Fruit fly (Drosophila melanogaster) whole organism, wandering third instar larva: ENCODE measurements around the gene ND-15.

Experiments
- Abd-B ChIP-seq: fragments of >200 bp; optimal IDR thresholded peaks from 2 replicates; lab custom pipeline; 2017; ENCODE audit warnings: missing biosample characterization, missing genetic modification characterization
- CG32264 ChIP-seq: fragments of 200-800 bp; sonication (Bioruptor generic); optimal IDR thresholded peaks from 2 replicates; lab custom pipeline; 2016; ENCODE audit warnings: missing biosample characterization, missing genetic modification characterization
- CG9705 ChIP-seq: fragments of 200-800 bp; sonication (Bioruptor generic); optimal IDR thresholded peaks from 2 replicates; lab custom pipeline; 2018; ENCODE audit warnings: missing biosample characterization, mild to moderate bottlenecking, missing genetic modification characterization
- CrebA ChIP-seq: fragments of 200-800 bp; sonication (Bioruptor generic); optimal IDR thresholded peaks from 2 replicates; lab custom pipeline; 2016; ENCODE audit warnings: missing biosample characterization, mild to moderate bottlenecking, missing genetic modification characterization, borderline replicate concordance
- Dfd ChIP-seq: fragments of >200 bp; optimal IDR thresholded peaks from 2 replicates; lab custom pipeline; 2017; ENCODE audit warnings: missing biosample characterization, missing genetic modification characterization
- Dif ChIP-seq: fragments of 200-275, 200-300 bp; sonication (Bioruptor generic); optimal IDR thresholded peaks from 2 replicates; lab custom pipeline; 2018; ENCODE audit warnings: missing biosample characterization, missing genetic modification characterization; ENCODE audit not compliant: partially characterized antibody
- HLH106 ChIP-seq: fragments of 200-800 bp; optimal IDR thresholded peaks from 3 replicates; lab custom pipeline; 2019; ENCODE audit warnings: missing biosample characterization, mild to moderate bottlenecking, missing genetic modification characterization, moderate library complexity
- Hnf4 ChIP-seq: fragments of 200-800 bp; sonication (Bioruptor generic); optimal IDR thresholded peaks from 2 replicates; lab custom pipeline; 2016; ENCODE audit warnings: missing biosample characterization, mild to moderate bottlenecking, missing genetic modification characterization
- Hr78 ChIP-seq: fragments of >200 bp; optimal IDR thresholded peaks from 2 replicates; lab custom pipeline; 2017; ENCODE audit warnings: missing biosample characterization, missing genetic modification characterization
- Hr83 ChIP-seq: fragments of 200-300 bp; sonication (Bioruptor generic); optimal IDR thresholded peaks from 2 replicates; lab custom pipeline; 2016; ENCODE audit warnings: missing biosample characterization, mild to moderate bottlenecking, missing genetic modification characterization, moderate library complexity; ENCODE audit not compliant: poor library complexity, severe bottlenecking
- Jra ChIP-seq: sonication (Bioruptor generic); optimal IDR thresholded peaks from 2 replicates; lab custom pipeline; 2016; ENCODE audit warnings: missing biosample characterization, missing genetic modification characterization
- Mio ChIP-seq: sonication (Bioruptor generic); optimal IDR thresholded peaks from 2 replicates; lab custom pipeline; 2016; ENCODE audit warnings: missing biosample characterization, missing genetic modification characterization
- Myc ChIP-seq: fragments of >200 bp; optimal IDR thresholded peaks from 2 replicates; lab custom pipeline; 2017
- N ChIP-seq: fragments of >200 bp; optimal IDR thresholded peaks from 2 replicates; lab custom pipeline; 2018; ENCODE audit warnings: missing biosample characterization, missing external identifiers, missing genetic modification characterization
- OdsH ChIP-seq: fragments of 200-800 bp; sonication (Bioruptor generic); optimal IDR thresholded peaks from 2 replicates; lab custom pipeline; 2016; ENCODE audit warnings: missing biosample characterization, mild to moderate bottlenecking, missing genetic modification characterization
- Rel ChIP-seq, 2 experiments: fragments of 200-800 bp; sonication (Bioruptor generic) in 1 of 2; optimal IDR thresholded peaks; 2 replicates in 1 of 2; 3 replicates in 1 of 2; lab custom pipeline; 2016 to 2019; ENCODE audit warnings: mild to moderate bottlenecking in 2 of 2, missing biosample characterization in 2 of 2, missing genetic modification characterization in 2 of 2, moderate library complexity in 1 of 2
- Sp1 ChIP-seq: fragments of 200-800 bp; sonication (Bioruptor generic); optimal IDR thresholded peaks from 3 replicates; lab custom pipeline; 2019; ENCODE audit warnings: missing biosample characterization, mild to moderate bottlenecking, missing genetic modification characterization, moderate library complexity
- Vsx2 ChIP-seq: fragments of 200-300, 225-300 bp; sonication (Bioruptor generic); optimal IDR thresholded peaks from 2 replicates; lab custom pipeline; 2018; ENCODE audit warnings: missing biosample characterization, missing genetic modification characterization; ENCODE audit not compliant: partially characterized antibody
- br ChIP-seq: fragments of 200-800 bp; sonication (Bioruptor generic); optimal IDR thresholded peaks from 2 replicates; lab custom pipeline; 2016; ENCODE audit warnings: missing biosample characterization, missing genetic modification characterization
- brk ChIP-seq: fragments of 200-800 bp; sonication (Bioruptor generic); optimal IDR thresholded peaks from 2 replicates; lab custom pipeline; 2016; ENCODE audit warnings: missing biosample characterization, mild to moderate bottlenecking, missing genetic modification characterization
- dl ChIP-seq, 2 experiments: fragments of 175-275, 200-275 bp in 1 of 2; fragments of 200-275 bp in 1 of 2; sonication (Bioruptor generic); optimal IDR thresholded peaks; lab custom pipeline; 2018; ENCODE audit warnings: mild to moderate bottlenecking in 2 of 2, missing biosample characterization in 2 of 2, missing genetic modification characterization in 2 of 2, moderate library complexity in 2 of 2; ENCODE audit not compliant: partially characterized antibody in 2 of 2, insufficient read depth in 1 of 2
- dmrt93B ChIP-seq: fragments of 200-800 bp; sonication (Bioruptor generic); optimal IDR thresholded peaks from 2 replicates; lab custom pipeline; 2018; ENCODE audit warnings: missing biosample characterization, mild to moderate bottlenecking, missing genetic modification characterization
- foxo ChIP-seq, 2 experiments: fragments of 200-800 bp; sonication (Bioruptor generic); optimal IDR thresholded peaks; 2 replicates in 1 of 2; 3 replicates in 1 of 2; lab custom pipeline; 2016 to 2017; ENCODE audit warnings: missing biosample characterization in 2 of 2, missing genetic modification characterization in 2 of 2
- fru ChIP-seq: fragments of 200-800 bp; sonication (Bioruptor generic); optimal IDR thresholded peaks from 3 replicates; lab custom pipeline; 2016; ENCODE audit warnings: missing biosample characterization, mild to moderate bottlenecking, missing genetic modification characterization
- h ChIP-seq: fragments of 200-800 bp; sonication (Bioruptor generic); optimal IDR thresholded peaks from 3 replicates; lab custom pipeline; 2016; ENCODE audit warnings: missing biosample characterization, mild to moderate bottlenecking, missing genetic modification characterization
- jim ChIP-seq: fragments of 175-275, 200-325 bp; sonication (Bioruptor generic); optimal IDR thresholded peaks from 2 replicates; lab custom pipeline; 2016; ENCODE audit warnings: missing biosample characterization, mild to moderate bottlenecking, missing genetic modification characterization
- lola ChIP-seq: fragments of >200 bp; optimal IDR thresholded peaks from 2 replicates; lab custom pipeline; 2017; ENCODE audit warnings: missing biosample characterization, missing genetic modification characterization
- pan ChIP-seq: fragments of >200 bp; optimal IDR thresholded peaks from 2 replicates; lab custom pipeline; 2017
- psq ChIP-seq: fragments of 200-800 bp; sonication (Bioruptor generic); optimal IDR thresholded peaks from 3 replicates; lab custom pipeline; 2017; ENCODE audit warnings: missing biosample characterization, mild to moderate bottlenecking, missing genetic modification characterization, moderate library complexity
- rgr ChIP-seq: fragments of 200-800 bp; sonication (Bioruptor generic); optimal IDR thresholded peaks from 3 replicates; lab custom pipeline; 2016; ENCODE audit warnings: missing biosample characterization, mild to moderate bottlenecking, missing genetic modification characterization
- sage ChIP-seq: fragments of 200-800 bp; sonication (Bioruptor generic); optimal IDR thresholded peaks from 2 replicates; lab custom pipeline; 2016; ENCODE audit warnings: missing biosample characterization, mild to moderate bottlenecking, missing genetic modification characterization
- sv ChIP-seq: fragments of 200-800 bp; sonication (Bioruptor generic); optimal IDR thresholded peaks from 3 replicates; lab custom pipeline; 2016; ENCODE audit warnings: missing biosample characterization, missing genetic modification characterization
- tai ChIP-seq: sonication (Bioruptor generic); optimal IDR thresholded peaks from 2 replicates; lab custom pipeline; 2016; ENCODE audit warnings: missing biosample characterization, missing genetic modification characterization
- usp ChIP-seq: fragments of >200 bp; optimal IDR thresholded peaks from 2 replicates; lab custom pipeline; 2017; ENCODE audit warnings: missing biosample characterization, missing genetic modification characterization

The ND-15 gene

DNA sequence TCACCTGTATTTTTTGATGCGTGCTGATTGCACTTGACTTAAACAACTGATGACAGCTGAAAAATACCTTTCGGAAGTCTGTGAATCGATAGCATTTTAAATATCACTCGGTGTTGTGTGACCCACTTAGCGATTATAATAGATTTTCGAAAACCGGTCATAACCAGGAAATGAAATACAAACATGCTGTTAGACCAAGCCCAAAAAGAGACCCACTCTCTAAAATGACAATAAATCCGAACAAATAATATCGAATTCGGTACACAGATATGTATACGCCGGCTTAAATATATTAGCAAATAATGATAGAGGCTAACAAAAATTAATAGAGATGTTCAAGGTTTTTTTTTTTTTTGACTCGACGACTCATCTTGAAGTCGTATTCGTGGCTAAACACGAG lies 61.2 kb downstream of the ND-15 start:
- TF ChIP-seq N (no peak), Abd-B (GFP tag; lab: Kevin White, UChicago) (no peak), lola (GFP tag; lab: Kevin White, UChicago) (no peak), br (no peak), CrebA (GFP tag; lab: Kevin White, UChicago) (no peak), rgr (GFP tag; lab: Kevin White, UChicago) (no peak), dl (GFP tag; optimal IDR thresholded peaks at IDR 0.05; lab: Kevin White, UChicago; ENCODE audit: insufficient read depth in 1 of 2, partially characterized antibody in 2 of 2) (no peak), OdsH (GFP tag; lab: Kevin White, UChicago) (no peak)

DNA sequence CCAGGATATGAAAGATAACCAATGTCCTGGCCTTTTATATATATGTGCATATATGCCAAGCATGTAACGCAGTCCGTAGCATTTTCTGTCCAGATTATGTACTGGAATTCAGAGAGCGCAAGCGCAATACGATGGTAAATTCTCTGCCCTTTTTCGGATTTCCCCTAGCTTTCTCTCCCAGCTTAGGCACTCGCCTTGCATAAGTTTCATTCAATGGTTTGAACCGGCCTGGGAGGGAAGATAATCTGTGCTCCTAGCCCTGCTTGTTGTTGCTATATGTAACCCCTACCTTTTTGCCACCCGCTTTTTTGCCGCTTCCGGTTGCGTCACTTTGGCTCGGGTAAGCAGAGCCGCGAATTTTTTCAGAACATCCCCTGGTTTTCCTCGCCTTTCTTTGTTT lies 64.6 kb downstream of the ND-15 start:
- no peak for TF ChIP-seq Hr78
- TF ChIP-seq, all 38 proteins: peak for 0

DNA sequence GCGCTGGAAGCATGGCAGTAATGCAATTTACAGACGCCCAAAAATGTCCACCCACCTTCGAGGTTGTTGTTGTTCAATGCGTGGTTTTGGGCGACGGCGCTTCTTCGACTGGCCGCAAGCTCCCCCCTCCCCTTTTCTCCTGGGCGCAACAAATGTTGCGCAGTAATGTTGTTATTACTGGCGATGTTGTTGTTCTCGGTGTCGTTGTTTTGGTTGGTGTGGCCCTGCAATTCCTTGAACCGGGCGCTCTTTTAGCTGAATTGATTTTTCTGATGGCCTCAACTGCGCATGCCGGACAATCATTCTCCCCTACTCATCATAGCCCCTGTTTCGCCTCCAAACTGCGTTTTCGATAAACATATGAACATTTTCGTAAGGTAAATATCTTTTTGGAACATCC lies 66.5 kb downstream of the ND-15 start:
- no peak for TF ChIP-seq lola (GFP tag; lab: Kevin White, UChicago)
- TF ChIP-seq br, result no peak
- TF ChIP-seq fru, result peak; percentile 58
- TF ChIP-seq Abd-B (GFP tag; lab: Kevin White, UChicago), result no peak
- TF ChIP-seq tai (GFP tag; lab: Kevin White, UChicago), result no peak
- TF ChIP-seq, all 38 proteins: peak for 1

DNA sequence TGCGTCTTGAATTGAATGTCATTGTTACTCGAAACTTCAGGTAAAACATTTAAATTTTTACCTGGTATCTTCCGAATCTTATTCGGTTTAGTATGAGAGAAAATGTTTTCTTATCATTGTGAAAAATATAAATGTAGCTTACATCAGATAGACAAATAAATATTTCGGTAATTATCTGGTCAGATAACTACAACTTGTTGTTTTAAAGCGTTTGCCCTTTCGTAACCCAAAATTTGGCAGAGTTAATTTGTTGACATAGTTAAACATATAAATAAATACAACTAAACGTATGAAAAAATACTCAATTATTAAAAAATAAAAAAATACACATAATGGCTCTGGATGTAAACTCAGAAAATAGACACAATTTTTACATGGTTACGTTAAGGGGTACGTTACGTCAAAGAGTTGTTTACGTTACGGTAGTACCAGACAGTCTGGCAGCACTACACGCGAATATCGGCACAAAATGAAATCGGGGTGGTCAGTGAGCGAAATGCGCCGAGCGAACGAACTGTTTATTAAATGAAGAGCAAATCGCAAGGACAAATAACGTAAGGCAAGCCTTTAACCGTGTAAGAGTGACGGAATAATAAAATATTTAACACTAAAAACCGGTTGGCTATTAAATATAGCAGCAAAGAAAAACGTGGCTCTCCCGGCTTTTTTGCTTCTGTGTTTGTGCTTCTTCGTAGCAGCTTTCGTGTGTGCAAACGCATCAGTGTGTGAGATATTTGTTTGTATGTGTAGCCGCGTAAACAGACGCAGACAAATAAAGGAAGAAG lies 68.0 kb downstream of the ND-15 start:
- no peak for TF ChIP-seq pan (lab: Kevin White, UChicago)
- TF ChIP-seq psq (GFP tag; lab: Kevin White, UChicago), result peak; percentile 95
- no peak for TF ChIP-seq Abd-B (GFP tag; lab: Kevin White, UChicago)
- TF ChIP-seq Dif (GFP tag; lab: Kevin White, UChicago), result no peak
- no peak for TF ChIP-seq CG9705 (GFP tag; lab: Kevin White, UChicago)
- TF ChIP-seq Rel (GFP tag; optimal IDR thresholded peaks at IDR 0.05; lab: Kevin White, UChicago), result peak; percentile 54
- no peak for TF ChIP-seq Rel (tag; optimal IDR thresholded peaks at IDR 0.05; lab: Kevin White, UChicago)
- TF ChIP-seq dmrt93B (GFP tag; lab: Kevin White, UChicago), result no peak
- no peak for TF ChIP-seq brk (GFP tag; lab: Kevin White, UChicago)
- TF ChIP-seq N, result peak; percentile 19
- peak; percentile 32 for TF ChIP-seq Sp1 (GFP tag; lab: Kevin White, UChicago)
- TF ChIP-seq OdsH (GFP tag; lab: Kevin White, UChicago), result peak; percentile 10
- no peak for TF ChIP-seq h
- TF ChIP-seq sage (GFP tag; lab: Kevin White, UChicago), result peak; percentile 60

DNA sequence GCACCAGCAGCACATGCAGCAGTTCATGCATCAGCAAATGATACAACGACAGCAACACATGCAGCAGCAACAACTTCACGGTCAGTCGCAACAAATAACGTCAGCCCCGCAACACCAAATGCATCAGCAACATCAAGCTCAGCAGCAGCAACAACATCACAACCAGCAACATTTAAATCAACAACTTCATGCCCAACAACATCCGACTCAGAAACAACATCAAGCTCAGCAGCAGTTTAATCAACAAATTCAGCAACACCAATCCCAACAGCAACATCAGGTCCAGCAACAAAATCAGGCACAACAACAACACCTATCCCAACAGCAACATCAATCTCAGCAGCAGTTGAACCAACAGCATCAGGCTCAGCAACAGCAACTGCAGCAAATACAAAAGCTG lies 81.1 kb downstream of the ND-15 start:
- no peak for TF ChIP-seq jim

DNA sequence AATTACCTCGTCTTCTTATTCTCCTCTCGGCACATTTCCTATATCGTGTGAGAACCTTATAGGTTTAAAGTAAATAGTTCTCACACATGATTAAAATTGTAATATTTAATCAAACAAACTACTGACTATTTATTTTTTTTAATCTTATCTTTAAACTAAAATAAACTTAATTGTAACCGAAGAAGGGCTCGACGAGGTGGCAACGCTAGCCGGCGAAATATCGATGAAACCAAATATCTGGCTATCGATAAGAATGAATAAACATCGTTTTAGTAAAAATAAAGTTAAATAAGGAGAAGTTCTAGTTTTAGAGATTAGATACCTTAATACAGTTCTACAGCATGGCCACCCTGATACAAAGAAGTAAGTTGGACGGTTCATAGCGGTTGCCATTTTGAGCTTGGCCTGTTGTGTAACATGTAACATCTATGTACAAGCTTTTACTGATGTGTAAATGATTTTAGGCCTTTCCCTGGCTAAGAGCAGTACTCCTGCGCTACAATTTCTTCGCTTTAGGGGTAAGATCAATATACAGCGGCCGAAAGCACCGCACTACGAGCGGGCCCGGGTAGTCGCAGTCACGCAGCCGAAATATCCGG lies 89.1 kb downstream of the ND-15 start, which contains the start of gene mRpL10:
Gene mRpL10, plus strand, starts transcription at position 251 of the 599 bp plus-strand sequence.
- TF ChIP-seq foxo (GFP tag; optimal IDR thresholded peaks at IDR 0.05; lab: Kevin White, UChicago) (peak in 1 of 2 experiments; percentile 63), CG32264 (GFP tag; lab: Kevin White, UChicago) (no peak), Hnf4 (GFP tag; lab: Kevin White, UChicago) (no peak), Sp1 (GFP tag; lab: Kevin White, UChicago) (no peak), usp (no peak), Mio (GFP tag; lab: Kevin White, UChicago) (no peak), Jra (peak; percentile 34), Rel (GFP tag; optimal IDR thresholded peaks at IDR 0.05; lab: Kevin White, UChicago) (no peak), Rel (tag; optimal IDR thresholded peaks at IDR 0.05; lab: Kevin White, UChicago) (peak; percentile 53), CG9705 (GFP tag; lab: Kevin White, UChicago) (peak; percentile 37), Vsx2 (GFP tag; lab: Kevin White, UChicago) (no peak), OdsH (GFP tag; lab: Kevin White, UChicago) (peak; percentile 57), Hr78 (no peak), Myc (no peak), Dfd (GFP tag; lab: Kevin White, UChicago) (no peak), psq (GFP tag; lab: Kevin White, UChicago) (peak; percentile 41), HLH106 (tag; lab: Kevin White, UChicago) (peak; percentile 48), CrebA (GFP tag; lab: Kevin White, UChicago) (no peak), lola (GFP tag; lab: Kevin White, UChicago) (no peak), tai (GFP tag; lab: Kevin White, UChicago) (no peak), sv (GFP tag; lab: Kevin White, UChicago) (peak; percentile 33), Hr83 (GFP tag; lab: Kevin White, UChicago) (peak; percentile 48)
